Worm (Caenorhabditis elegans) whole organism, L1 larva: ENCODE data around the gene ears-2.

Experiments
- elt-3 ChIP-seq, 6 experiments: fragments of 150-350 bp in 1 of 6; sonication (generic microtip); optimal IDR thresholded peaks; 2 replicates each; lab custom pipeline; 2017 to 2018; ENCODE audit warnings: missing biosample characterization in 6 of 6, missing genetic modification characterization in 6 of 6, inconsistent platforms in 1 of 6
- hlh-17 ChIP-seq: fragments of 200-800 bp; sonication (Bioruptor generic); optimal IDR thresholded peaks from 2 replicates; lab custom pipeline; 2018; ENCODE audit warnings: missing genetic modification characterization, mild to moderate bottlenecking, missing compliant biosample characterization, moderate library complexity, borderline replicate concordance
- lin-39 ChIP-seq: fragments of 150-350 bp; optimal IDR thresholded peaks from 2 replicates; lab custom pipeline; 2014; ENCODE audit warnings: missing biosample characterization, missing genetic modification reagents, missing genetic modification characterization
- nhr-237 ChIP-seq: fragments of 150-350 bp; optimal IDR thresholded peaks from 2 replicates; lab custom pipeline; 2014; ENCODE audit warnings: missing biosample characterization, missing genetic modification characterization
- unc-62 ChIP-seq: fragments of 150-350 bp; optimal IDR thresholded peaks from 2 replicates; lab custom pipeline; 2014; ENCODE audit warnings: missing biosample characterization, missing genetic modification reagents, missing genetic modification characterization

- no peak for TF ChIP-seq nhr-237 (tag; lab: Kevin White, UChicago)
- no peak for TF ChIP-seq elt-3 (tag; optimal IDR thresholded peaks at IDR 0.05; lab: Kevin White, UChicago)
- TF ChIP-seq hlh-17 (GFP tag; lab: Kevin White, UChicago): no peak
- TF ChIP-seq unc-62 (GFP tag; lab: Kevin White, UChicago): no peak
- no peak for TF ChIP-seq lin-39 (tag; lab: Kevin White, UChicago)
Observed at ce11 chrIV:428869-429268, 38.6 kb upstream of the ears-2 start, which contains the start of gene Y66H1A.5.
